Worm (Caenorhabditis elegans) whole organism, young adult: ENCODE measurements around the gene eat-4.

Experiments used
- B0336.3 ChIP-seq: fragments of 200-800 bp; sonication (Bioruptor generic); IDR thresholded peaks from 2 replicates; pipeline ENCODE4 v1.3.6; 2022; ENCODE audit warnings: missing genetic modification characterization, missing compliant biosample characterization
- T26A5.8 ChIP-seq: sonication (generic microtip); optimal IDR thresholded peaks from 2 replicates; lab custom pipeline; 2016; ENCODE audit warnings: missing genetic modification characterization, missing compliant biosample characterization
- ama-1 ChIP-seq, 3 experiments: fragments of 150-350 bp in 1 of 3; sonication (generic microtip) in 2 of 3; optimal IDR thresholded peaks; 2 replicates each; lab custom pipeline; 2014 to 2018; ENCODE audit warnings: missing biosample characterization in 2 of 3, missing genetic modification characterization in 2 of 3, missing genetic modification reagents in 2 of 3
- aptf-2 ChIP-seq: fragments of 200-800 bp; sonication (Bioruptor generic); conservative IDR thresholded peaks from 2 replicates; pipeline ENCODE4 v1.3.6; 2022; ENCODE audit warnings: missing genetic modification reagents, missing genetic modification characterization, missing compliant biosample characterization
- ceh-91 ChIP-seq: fragments of 200-800 bp; sonication (Bioruptor generic); IDR thresholded peaks from 2 replicates; pipeline ENCODE4 v1.3.6; 2022; ENCODE audit warnings: missing genetic modification reagents, missing genetic modification characterization, missing compliant biosample characterization
- hmg-1.2 ChIP-seq: fragments of 200-800 bp; sonication (Bioruptor generic); IDR thresholded peaks from 2 replicates; pipeline ENCODE4 v1.3.6; 2022; ENCODE audit warnings: missing genetic modification reagents, missing genetic modification characterization, missing compliant biosample characterization
- lin-26 ChIP-seq: fragments of 200-800 bp; sonication (Bioruptor generic); IDR thresholded peaks from 2 replicates; pipeline ENCODE4 v1.3.6; 2022; ENCODE audit warnings: missing genetic modification reagents, missing genetic modification characterization, missing compliant biosample characterization
- lin-35 ChIP-seq, 3 experiments: fragments of 150-350 bp in 2 of 3; sonication (generic microtip) in 1 of 3; optimal IDR thresholded peaks; 2 replicates each; lab custom pipeline; 2014 to 2018; ENCODE audit warnings: missing biosample characterization in 3 of 3, missing genetic modification characterization in 3 of 3, missing genetic modification reagents in 3 of 3
- pha-4 ChIP-seq: fragments of 150-350 bp; sonication (generic microtip); optimal IDR thresholded peaks from 2 replicates; lab custom pipeline; 2014; ENCODE audit warnings: missing biosample characterization, missing genetic modification reagents, missing genetic modification characterization
- unc-62 ChIP-seq: fragments of 150-350 bp; optimal IDR thresholded peaks from 2 replicates; lab custom pipeline; 2014; ENCODE audit warnings: missing biosample characterization, missing genetic modification reagents, missing genetic modification characterization

ce11 chrIII:9110270-9110669 lies 26.4 kb upstream of the eat-4 start:
- TF ChIP-seq pha-4 (tag; lab: Kevin White, UChicago) (no peak), unc-62 (GFP tag; lab: Kevin White, UChicago) (no peak), lin-35 (GFP tag; optimal IDR thresholded peaks at IDR 0.05; lab: Kevin White, UChicago) (no peak), T26A5.8 (no peak), lin-26 (GFP tag; lab: Robert Waterston, UW) (no peak), B0336.3 (GFP tag; lab: Robert Waterston, UW) (no peak), hmg-1.2 (no peak), ama-1 (optimal IDR thresholded peaks at IDR 0.05; lab: Kevin White, UChicago) (no peak), ama-1 (GFP tag; optimal IDR thresholded peaks at IDR 0.05; lab: Kevin White, UChicago) (no peak), aptf-2 (GFP tag; lab: Robert Waterston, UW) (no peak), ceh-91 (GFP tag; lab: Robert Waterston, UW) (no peak)
